Worm (Caenorhabditis elegans): ENCODE results near the gene chil-26.
A peak's percentile ranks its signal among the peaks of the same experiment; 100 is the strongest.

Gene chil-26

DNA sequence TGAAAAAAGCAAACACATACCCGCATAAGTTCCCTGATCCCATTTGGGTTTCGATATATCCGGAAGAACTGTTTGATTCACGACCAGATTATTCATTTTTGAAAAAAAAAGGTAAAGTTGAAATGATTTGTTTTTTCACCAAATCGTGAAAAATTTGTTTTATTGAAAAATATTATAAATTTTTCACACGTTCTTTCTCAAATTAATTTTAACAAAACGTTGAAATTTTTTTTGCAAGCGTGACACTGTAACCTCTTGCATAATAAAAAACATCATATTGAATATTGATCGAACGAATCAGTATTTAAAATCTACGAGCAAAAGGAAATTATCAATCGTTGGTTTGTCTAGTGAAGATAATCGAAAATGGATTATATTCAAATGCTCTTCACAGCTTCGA, 43.9 kb downstream of the chil-26 start, which contains the start of the genes sfxn-1.1 and AH6.3 (continued):
- TF ChIP-seq bed-2 (GFP tag; IDR thresholded peaks at IDR 0.05): no peak
- no peak for TF ChIP-seq ceh-40 (GFP tag; IDR thresholded peaks at IDR 0.05)

DNA sequence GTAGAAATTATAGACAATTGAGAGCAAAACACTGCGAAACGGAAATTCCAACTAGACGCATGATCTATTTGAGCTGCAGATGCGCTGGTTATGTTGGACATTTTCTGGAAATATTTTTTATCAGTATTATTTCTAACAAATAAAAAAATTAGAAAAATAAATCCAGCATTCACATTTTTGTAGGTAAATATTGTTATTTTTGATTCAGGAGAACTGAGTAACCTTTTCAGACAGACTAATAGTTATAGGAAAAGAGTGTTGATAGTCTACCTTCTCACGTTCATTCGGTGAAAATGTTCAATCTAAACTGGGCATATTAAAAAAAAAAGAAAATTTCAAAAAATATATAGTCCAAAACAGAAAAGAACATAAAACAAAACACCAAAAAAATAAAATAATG, 46.7 kb downstream of the chil-26 start, which contains the start of gene sra-1:
sra-1 (minus strand) TSS at position 101 of the 400 bp plus-strand sequence.
- TF ChIP-seq ets-4 (GFP tag; optimal IDR thresholded peaks at IDR 0.05): no peak
- TF ChIP-seq attf-6 (GFP tag; IDR thresholded peaks at IDR 0.05): no peak
- no peak for TF ChIP-seq attf-3 (GFP tag; conservative IDR thresholded peaks at IDR 0.05)
- no peak for TF ChIP-seq nhr-120 (GFP tag; IDR thresholded peaks at IDR 0.05)
- TF ChIP-seq ztf-22 (GFP tag; optimal IDR thresholded peaks at IDR 0.05): no peak
- TF ChIP-seq nfya-1 (tag; optimal IDR thresholded peaks at IDR 0.05; ENCODE audit: borderline replicate concordance, insufficient read depth): no peak
- no peak for TF ChIP-seq tlf-1 (GFP tag; optimal IDR thresholded peaks at IDR 0.05)
- no peak for TF ChIP-seq sdz-38 (tag; optimal IDR thresholded peaks at IDR 0.05)
- no peak for TF ChIP-seq bed-2 (GFP tag; IDR thresholded peaks at IDR 0.05)
- TF ChIP-seq tbp1 (GFP tag; optimal IDR thresholded peaks at IDR 0.05): no peak
- no peak for TF ChIP-seq madf-3 (GFP tag; IDR thresholded peaks at IDR 0.05)
- no peak for TF ChIP-seq somi-1 (GFP tag; optimal IDR thresholded peaks at IDR 0.05)
- TF ChIP-seq ztf-6 (GFP tag; IDR thresholded peaks at IDR 0.05): no peak
- TF ChIP-seq nhr-90 (tag; optimal IDR thresholded peaks at IDR 0.05): no peak
- no peak for TF ChIP-seq tbx-9 (tag; optimal IDR thresholded peaks at IDR 0.05; ENCODE audit: borderline replicate concordance)
- TF ChIP-seq mel-28 (tag; optimal IDR thresholded peaks at IDR 0.05; ENCODE audit: borderline replicate concordance): no peak
- no peak for TF ChIP-seq egl-18 (GFP tag; IDR thresholded peaks at IDR 0.05)

DNA sequence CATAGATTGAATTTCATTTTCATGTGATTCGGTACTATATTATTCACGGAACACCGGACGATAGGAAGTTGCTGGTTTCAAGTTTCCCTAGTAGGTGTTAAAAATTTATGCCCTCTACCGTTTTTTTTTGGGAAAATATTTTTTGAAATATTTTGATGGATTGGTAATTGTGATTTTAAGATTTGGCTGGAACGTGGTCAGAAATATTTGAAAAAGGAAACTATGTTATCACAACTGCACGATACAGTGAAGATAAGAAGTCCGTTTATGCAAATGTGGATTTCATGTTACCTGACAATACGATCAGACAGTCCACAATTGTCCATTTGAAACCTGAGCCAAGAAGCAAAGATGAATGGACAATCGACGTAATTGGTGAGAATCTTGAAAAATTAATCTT, 48.1 kb downstream of the chil-26 start, which contains the start of gene AH6.17:
AH6.17 (plus strand) TSS at position 185 of the 400 bp plus-strand sequence.
- TF ChIP-seq Y56A3A.18 (GFP tag; IDR thresholded peaks at IDR 0.05) (no peak), nfya-1 (tag; optimal IDR thresholded peaks at IDR 0.05; ENCODE audit: borderline replicate concordance, insufficient read depth) (no peak), lsy-27 (tag; optimal IDR thresholded peaks at IDR 0.05; ENCODE audit: borderline replicate concordance, insufficient read depth) (no peak), die-1 (tag; optimal IDR thresholded peaks at IDR 0.05) (no peak), bed-1 (GFP tag; IDR thresholded peaks at IDR 0.05) (no peak)

DNA sequence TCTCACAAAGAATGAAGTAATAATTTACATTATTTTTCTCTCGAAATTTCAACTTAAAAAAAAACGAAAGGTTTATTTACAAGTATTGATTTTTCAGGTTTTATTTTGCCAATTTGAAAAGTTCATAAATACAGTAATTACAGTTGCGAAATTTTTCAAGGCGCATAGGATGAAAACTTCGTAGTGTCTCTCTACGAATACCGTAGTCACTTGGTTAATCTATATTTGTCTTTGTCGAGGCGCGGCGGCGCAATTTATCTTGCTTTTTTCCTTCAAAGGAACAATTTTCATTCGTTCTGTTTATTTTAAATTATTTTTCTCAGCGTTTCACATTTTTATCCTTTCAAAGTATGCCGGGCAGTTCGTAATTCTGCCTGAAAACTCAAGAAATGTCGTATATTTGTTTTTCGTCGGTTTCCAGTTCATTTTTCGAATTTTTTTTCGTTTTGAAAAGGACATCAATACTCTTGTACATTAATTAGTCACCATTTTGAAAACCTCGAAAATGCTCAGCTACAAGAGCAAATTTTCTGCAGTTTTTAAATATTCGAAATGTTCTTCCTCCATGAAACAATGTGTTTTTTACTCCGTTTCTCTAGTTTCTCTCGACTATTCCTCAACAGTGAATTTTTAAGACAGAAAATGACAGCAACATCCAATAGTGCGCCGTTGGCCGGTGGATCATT, 48.8 kb downstream of the chil-26 start, which contains the start of gene mex-6:
mex-6 (plus strand) TSS at position 636 of the 686 bp plus-strand sequence.
- TF ChIP-seq hsf-1 (GFP tag; IDR thresholded peaks at IDR 0.05) (peak; percentile 66; the same call in 1 of the 2 replicates), mxl-1 (tag; optimal IDR thresholded peaks at IDR 0.05) (no peak), snpc-1.3 (tag; optimal IDR thresholded peaks at IDR 0.05; ENCODE audit: insufficient read depth) (peak; percentile 49), nhr-90 (tag; optimal IDR thresholded peaks at IDR 0.05) (no peak), lir-1 (GFP tag; conservative IDR thresholded peaks at IDR 0.05) (no peak), lsl-1 (GFP tag; optimal IDR thresholded peaks at IDR 0.05) (peak; percentile 98), rec-8 (tag; optimal IDR thresholded peaks at IDR 0.05) (no peak), nhr-27 (tag; optimal IDR thresholded peaks at IDR 0.05) (no peak), snpc-3.4 (tag; optimal IDR thresholded peaks at IDR 0.05) (peak; percentile 58), fkh-3 (tag; optimal IDR thresholded peaks at IDR 0.05) (no peak), C17E4.6 (GFP tag; IDR thresholded peaks at IDR 0.05) (no peak), K12H6.12 (tag; optimal IDR thresholded peaks at IDR 0.05) (no peak), ets-4 (GFP tag; optimal IDR thresholded peaks at IDR 0.05) (no peak), ztf-3 (GFP tag; optimal IDR thresholded peaks at IDR 0.05) (no peak), ekl-4 (GFP tag; IDR thresholded peaks at IDR 0.05) (no peak), madf-6 (GFP tag; IDR thresholded peaks at IDR 0.05) (peak; percentile 97), unc-130 (GFP tag; optimal IDR thresholded peaks at IDR 0.05) (peak; percentile 52), lin-26 (GFP tag; IDR thresholded peaks at IDR 0.05) (no peak), let-526 (GFP tag; IDR thresholded peaks at IDR 0.05) (no peak), attf-3 (GFP tag; conservative IDR thresholded peaks at IDR 0.05) (peak; percentile 45; the same call in 1 of the 2 replicates), F33H1.4 (GFP tag; IDR thresholded peaks at IDR 0.05) (peak; percentile 94), ceh-27 (GFP tag; optimal IDR thresholded peaks at IDR 0.05) (no peak), madf-3 (GFP tag; IDR thresholded peaks at IDR 0.05) (peak; percentile 42; the same call in 1 of the 2 replicates), tlf-1 (GFP tag; optimal IDR thresholded peaks at IDR 0.05) (peak; percentile 32)
